Worm (Caenorhabditis elegans) whole organism, L1 larva: ENCODE measurements around the gene C16D9.6.

Experiments used
- C34B4.2 ChIP-seq: sonication (generic microtip); optimal IDR thresholded peaks from 2 replicates; lab custom pipeline; 2017; ENCODE audit warnings: mild to moderate bottlenecking, missing genetic modification characterization, missing compliant biosample characterization
- F16B12.6 ChIP-seq: fragments of 150-350 bp; optimal IDR thresholded peaks from 2 replicates; lab custom pipeline; 2014; ENCODE audit warnings: missing biosample characterization, missing genetic modification characterization
- alr-1 ChIP-seq: fragments of 200-800 bp; sonication (Bioruptor generic); optimal IDR thresholded peaks from 2 replicates; lab custom pipeline; 2018; ENCODE audit warnings: borderline replicate concordance, mild to moderate bottlenecking, missing genetic modification characterization, missing compliant biosample characterization
- blmp-1 ChIP-seq: fragments of 150-350 bp; optimal IDR thresholded peaks from 2 replicates; lab custom pipeline; 2014; ENCODE audit warnings: missing biosample characterization, missing genetic modification characterization
- ceh-8 ChIP-seq: fragments of 200-800 bp; sonication (Bioruptor generic); optimal IDR thresholded peaks from 2 replicates; lab custom pipeline; 2018; ENCODE audit warnings: mild to moderate bottlenecking, missing genetic modification characterization, moderate library complexity, missing compliant biosample characterization
- ceh-90 ChIP-seq: sonication (generic microtip); optimal IDR thresholded peaks from 2 replicates; lab custom pipeline; 2016; ENCODE audit warnings: missing genetic modification characterization, missing compliant biosample characterization
- ces-1 ChIP-seq: fragments of 150-350 bp; optimal IDR thresholded peaks from 2 replicates; lab custom pipeline; 2014; ENCODE audit warnings: missing biosample characterization, missing genetic modification reagents, missing genetic modification characterization
- dsc-1 ChIP-seq: sonication (generic microtip); optimal IDR thresholded peaks from 2 replicates; lab custom pipeline; 2016; ENCODE audit warnings: mild to moderate bottlenecking, missing genetic modification characterization, missing compliant biosample characterization
- efl-1 ChIP-seq, 4 experiments: fragments of 150-350 bp; optimal IDR thresholded peaks in 3 of 4; peaks in 1 of 4; 1 replicate in 1 of 4; 2 replicates in 3 of 4; lab custom pipeline; 2014; ENCODE audit warnings: missing biosample characterization in 2 of 4, missing genetic modification characterization in 2 of 4, missing genetic modification reagents in 2 of 4
- egl-13 ChIP-seq: sonication (generic microtip); optimal IDR thresholded peaks from 2 replicates; lab custom pipeline; 2016; ENCODE audit warnings: missing genotype, missing genetic modification reagents, missing genetic modification characterization, missing compliant biosample characterization
- elt-2 ChIP-seq: sonication (generic microtip); optimal IDR thresholded peaks from 2 replicates; lab custom pipeline; 2016; ENCODE audit warnings: missing genetic modification characterization, mild to moderate bottlenecking, inconsistent platforms, missing compliant biosample characterization, missing genetic modification reagents
- elt-3 ChIP-seq, 6 experiments: fragments of 150-350 bp in 1 of 6; sonication (generic microtip); optimal IDR thresholded peaks; 2 replicates each; lab custom pipeline; 2017 to 2018; ENCODE audit warnings: missing biosample characterization in 6 of 6, missing genetic modification characterization in 6 of 6, inconsistent platforms in 1 of 6
- ets-5 ChIP-seq: fragments of 200-800 bp; sonication (Bioruptor generic); IDR thresholded peaks from 2 replicates; pipeline ENCODE4 v1.3.6; 2022; ENCODE audit warnings: missing genetic modification characterization, missing compliant biosample characterization
- fkh-4 ChIP-seq: sonication (generic microtip); optimal IDR thresholded peaks from 2 replicates; lab custom pipeline; 2016; ENCODE audit warnings: missing compliant biosample characterization, missing genetic modification characterization, borderline replicate concordance
- fkh-8 ChIP-seq: sonication (generic microtip); optimal IDR thresholded peaks from 2 replicates; lab custom pipeline; 2016; ENCODE audit warnings: mild to moderate bottlenecking, missing genetic modification characterization, missing compliant biosample characterization
- hlh-17 ChIP-seq: fragments of 200-800 bp; sonication (Bioruptor generic); optimal IDR thresholded peaks from 2 replicates; lab custom pipeline; 2018; ENCODE audit warnings: missing genetic modification characterization, mild to moderate bottlenecking, missing compliant biosample characterization, moderate library complexity, borderline replicate concordance
- hpl-2 ChIP-seq: fragments of 150-350 bp; optimal IDR thresholded peaks from 2 replicates; lab custom pipeline; 2014; ENCODE audit warnings: missing biosample characterization, missing genetic modification reagents, missing genetic modification characterization
- irx-1 ChIP-seq: sonication (generic microtip); optimal IDR thresholded peaks from 2 replicates; lab custom pipeline; 2016; ENCODE audit warnings: missing genetic modification characterization, missing compliant biosample characterization
- jun-1 ChIP-seq: fragments of 150-350 bp; optimal IDR thresholded peaks from 2 replicates; lab custom pipeline; 2014; ENCODE audit warnings: missing biosample characterization, missing genetic modification reagents, missing genetic modification characterization
- lin-13 ChIP-seq: fragments of 150-350 bp; optimal IDR thresholded peaks from 2 replicates; lab custom pipeline; 2014; ENCODE audit warnings: missing biosample characterization, missing genetic modification reagents, missing genetic modification characterization
- lin-14 ChIP-seq: fragments of 200-800 bp; sonication (Bioruptor generic); optimal IDR thresholded peaks from 2 replicates; lab custom pipeline; 2018; ENCODE audit warnings: mild to moderate bottlenecking, missing genetic modification characterization, moderate library complexity, missing compliant biosample characterization
- lir-3 ChIP-seq: sonication (generic microtip); optimal IDR thresholded peaks from 2 replicates; lab custom pipeline; 2016; ENCODE audit warnings: mild to moderate bottlenecking, missing genetic modification characterization, moderate library complexity, missing compliant biosample characterization; ENCODE audit not compliant: poor library complexity
- lsy-2 ChIP-seq, 2 experiments: fragments of 150-350 bp; optimal IDR thresholded peaks; 2 replicates each; lab custom pipeline; 2014; ENCODE audit warnings: missing biosample characterization in 2 of 2, missing genetic modification characterization in 2 of 2
- nhr-19 ChIP-seq: fragments of 200-800 bp; sonication (Bioruptor generic); conservative IDR thresholded peaks from 2 replicates; pipeline ENCODE4 v1.3.6; 2022; ENCODE audit warnings: missing genetic modification characterization, missing compliant biosample characterization
- nhr-20 ChIP-seq: sonication (generic microtip); optimal IDR thresholded peaks from 2 replicates; lab custom pipeline; 2016; ENCODE audit warnings: mild to moderate bottlenecking, missing genetic modification characterization, missing compliant biosample characterization
- nhr-47 ChIP-seq: sonication (generic microtip); optimal IDR thresholded peaks from 2 replicates; lab custom pipeline; 2016; ENCODE audit warnings: mild to moderate bottlenecking, missing genetic modification characterization, moderate library complexity, missing compliant biosample characterization
- nhr-84 ChIP-seq: sonication (generic microtip); optimal IDR thresholded peaks from 2 replicates; lab custom pipeline; 2017; ENCODE audit warnings: missing biosample characterization, missing genetic modification characterization
- nhr-85 ChIP-seq: sonication (generic microtip); peaks from one replicate; lab custom pipeline; 2016; ENCODE audit warnings: missing genetic modification characterization, inconsistent platforms, missing compliant biosample characterization
- pax-3 ChIP-seq: fragments of 200-800 bp; sonication (Bioruptor generic); optimal IDR thresholded peaks from 2 replicates; lab custom pipeline; 2018; ENCODE audit warnings: mild to moderate bottlenecking, missing genetic modification characterization, moderate library complexity, missing compliant biosample characterization
- rnt-1 ChIP-seq: sonication (generic microtip); optimal IDR thresholded peaks from 2 replicates; lab custom pipeline; 2016; ENCODE audit warnings: mild to moderate bottlenecking, missing genetic modification characterization, moderate library complexity, missing compliant biosample characterization
- snu-23 ChIP-seq: sonication (generic microtip); optimal IDR thresholded peaks from 2 replicates; lab custom pipeline; 2016; ENCODE audit warnings: missing genetic modification characterization, missing compliant biosample characterization
- tlp-1 ChIP-seq: fragments of 150-350 bp; optimal IDR thresholded peaks from 2 replicates; lab custom pipeline; 2014; ENCODE audit warnings: missing biosample characterization, missing genetic modification characterization
- unc-130 ChIP-seq: fragments of 150-350 bp; optimal IDR thresholded peaks from 2 replicates; lab custom pipeline; 2017; ENCODE audit warnings: missing biosample characterization, missing genetic modification characterization, inconsistent platforms
- unc-30 ChIP-seq: sonication (generic microtip); optimal IDR thresholded peaks from 2 replicates; lab custom pipeline; 2017; ENCODE audit warnings: missing biosample characterization, missing genetic modification characterization
- unc-62 ChIP-seq: fragments of 150-350 bp; optimal IDR thresholded peaks from 2 replicates; lab custom pipeline; 2014; ENCODE audit warnings: missing biosample characterization, missing genetic modification reagents, missing genetic modification characterization
- unc-98 ChIP-seq: fragments of 200-800 bp; sonication (Bioruptor generic); IDR thresholded peaks from 2 replicates; pipeline ENCODE4 v1.3.6; 2022; ENCODE audit warnings: missing genetic modification characterization, missing compliant biosample characterization
- xbp-1 ChIP-seq: sonication (generic microtip); optimal IDR thresholded peaks from 2 replicates; lab custom pipeline; 2016; ENCODE audit warnings: missing genetic modification characterization, missing compliant biosample characterization
- zag-1 ChIP-seq: fragments of 150-350 bp; optimal IDR thresholded peaks from 2 replicates; lab custom pipeline; 2014; ENCODE audit warnings: missing biosample characterization, missing genetic modification characterization
- ztf-11 ChIP-seq, 2 experiments: sonication (generic microtip); optimal IDR thresholded peaks; 2 replicates each; lab custom pipeline; 2016 to 2017; ENCODE audit warnings: missing genetic modification characterization in 2 of 2, missing biosample characterization in 1 of 2, missing compliant biosample characterization in 1 of 2
- ztf-4 ChIP-seq: fragments of 150-350 bp; optimal IDR thresholded peaks from 2 replicates; lab custom pipeline; 2014; ENCODE audit warnings: missing biosample characterization, missing genetic modification characterization

C16D9.6 gene

DNA sequence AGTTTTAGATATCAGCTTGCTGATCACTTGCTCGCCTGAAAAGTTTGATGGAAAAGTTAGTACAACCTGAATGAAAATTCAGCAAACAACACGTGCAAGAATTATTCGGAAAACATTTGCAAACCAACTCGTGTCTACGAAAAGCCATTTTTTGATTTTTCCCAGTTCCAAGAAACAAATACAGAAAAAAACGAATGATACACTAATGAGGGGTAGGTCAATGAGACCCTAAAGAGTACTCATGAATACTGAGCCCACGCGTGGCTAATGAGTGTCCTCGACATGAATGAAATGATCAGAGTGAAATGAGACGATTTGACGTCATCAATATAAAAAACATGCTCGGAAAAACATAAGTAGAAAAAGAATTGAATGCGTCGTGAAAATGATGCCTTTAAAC is 38.1 kb downstream of the C16D9.6 start (continued):
- peak; percentile 11 to 32 for TF ChIP-seq lsy-2 (tag; optimal IDR thresholded peaks at IDR 0.05; lab: Kevin White, UChicago)
- peak; percentile 81 for TF ChIP-seq fkh-8 (tag; lab: Kevin White, UChicago)
- TF ChIP-seq elt-3 (tag; optimal IDR thresholded peaks at IDR 0.05; lab: Kevin White, UChicago) = no peak
- TF ChIP-seq ceh-90 (tag; lab: Kevin White, UChicago) = no peak
- peak; percentile 31 for TF ChIP-seq pax-3
- no peak for TF ChIP-seq rnt-1 (tag; lab: Kevin White, UChicago)
- TF ChIP-seq nhr-85 (tag; lab: Kevin White, UChicago) = peak; percentile 47
- peak; percentile 78 for TF ChIP-seq nhr-47 (tag; lab: Kevin White, UChicago)
- TF ChIP-seq unc-130 = no peak
- TF ChIP-seq blmp-1 (tag; lab: Kevin White, UChicago) = no peak

- TF ChIP-seq lin-14 (GFP tag; lab: Kevin White, UChicago) = peak; percentile 42
- no peak for TF ChIP-seq fkh-4 (tag; lab: Kevin White, UChicago)
- TF ChIP-seq, all 84 proteins: peak for 1
Measured at ce11 chrV:8210527-8210926, 39.6 kb downstream of the C16D9.6 start.

DNA sequence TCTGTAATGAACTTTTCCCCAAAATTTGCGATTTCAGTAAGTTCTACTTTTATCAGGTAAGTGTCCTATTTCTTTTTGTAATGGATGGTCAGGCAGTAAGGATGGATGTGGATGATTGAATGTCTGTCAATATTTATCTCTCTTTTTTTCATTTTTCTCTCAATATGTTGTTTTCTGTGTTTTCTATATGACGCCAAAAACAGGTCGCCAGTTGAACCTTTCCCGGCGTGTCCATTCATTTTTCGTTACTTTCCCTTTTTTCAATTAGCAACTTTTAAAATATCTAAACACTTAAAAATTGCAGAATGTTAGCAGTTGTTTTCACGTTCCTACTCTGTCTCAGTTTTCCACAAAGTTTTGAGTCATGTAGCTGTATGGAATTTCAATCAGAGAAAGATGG is 43.2 kb downstream of the C16D9.6 start, which contains the start of gene timp-1:
Gene timp-1 (plus strand): TSS at position 305 of the 400 bp plus-strand sequence.
- peak; percentile 93 for TF ChIP-seq blmp-1 (tag; lab: Kevin White, UChicago)
- no peak for TF ChIP-seq fkh-4 (tag; lab: Kevin White, UChicago)
- no peak for TF ChIP-seq efl-1 (optimal IDR thresholded peaks at IDR 0.05; lab: Kevin White, UChicago)
- no peak for TF ChIP-seq efl-1 (GFP tag; optimal IDR thresholded peaks at IDR 0.05 in 1 of 2; lab: Kevin White, UChicago)
- peak in 1 of 6 experiments; percentile 47 for TF ChIP-seq elt-3 (tag; optimal IDR thresholded peaks at IDR 0.05; lab: Kevin White, UChicago)
- TF ChIP-seq, all 84 proteins: peak for 2

ce11 chrV:8203085-8203643 is 46.9 kb downstream of the C16D9.6 start, which contains the start of gene cest-17:
cest-17 (plus strand) TSS chrV:8203332.
- TF ChIP-seq efl-1 (optimal IDR thresholded peaks at IDR 0.05; lab: Kevin White, UChicago) = no peak
- peak in 1 of 2 experiments; percentile 53 for TF ChIP-seq efl-1 (GFP tag; optimal IDR thresholded peaks at IDR 0.05 in 1 of 2; lab: Kevin White, UChicago)
- TF ChIP-seq nhr-20 (tag; lab: Kevin White, UChicago) = no peak

ce11 chrV:8201229-8201858 is 48.8 kb downstream of the C16D9.6 start, which contains the start of gene cri-2:
cri-2 (plus strand) TSS chrV:8201808.
- TF ChIP-seq irx-1 (tag; lab: Kevin White, UChicago) (no peak), pax-3 (no peak), hpl-2 (no peak), alr-1 (no peak), unc-62 (GFP tag; lab: Kevin White, UChicago) (no peak), F16B12.6 (tag; lab: Kevin White, UChicago) (no peak), ces-1 (GFP tag; lab: Kevin White, UChicago) (no peak), ztf-11 (tag; optimal IDR thresholded peaks at IDR 0.05; lab: Kevin White, UChicago) (no peak), jun-1 (tag; lab: Kevin White, UChicago) (no peak), ztf-4 (tag; lab: Kevin White, UChicago) (no peak), elt-2 (tag; lab: Kevin White, UChicago) (no peak), hlh-17 (GFP tag; lab: Kevin White, UChicago) (no peak), nhr-19 (GFP tag; lab: Robert Waterston, UW) (no peak), zag-1 (tag; lab: Kevin White, UChicago) (no peak), unc-98 (GFP tag; lab: Robert Waterston, UW) (no peak), dsc-1 (no peak), egl-13 (tag; lab: Kevin White, UChicago) (no peak), blmp-1 (tag; lab: Kevin White, UChicago) (peak; percentile 26), nhr-85 (tag; lab: Kevin White, UChicago) (peak; percentile 68), unc-30 (tag; lab: Kevin White, UChicago) (no peak), snu-23 (peak; percentile 23), tlp-1 (tag; lab: Kevin White, UChicago) (no peak), xbp-1 (tag; lab: Kevin White, UChicago) (no peak), rnt-1 (tag; lab: Kevin White, UChicago) (peak; percentile 33), lin-13 (no peak), nhr-84 (no peak), ets-5 (GFP tag; lab: Robert Waterston, UW) (no peak), lin-14 (GFP tag; lab: Kevin White, UChicago) (peak; percentile 68), ceh-8 (GFP tag; lab: Kevin White, UChicago) (no peak), C34B4.2 (no peak), lir-3 (tag; lab: Kevin White, UChicago) (peak; percentile 6)
